Fruit fly (Drosophila melanogaster): ENCODE results near the gene Cnx99A.

Gene Cnx99A

DNA sequence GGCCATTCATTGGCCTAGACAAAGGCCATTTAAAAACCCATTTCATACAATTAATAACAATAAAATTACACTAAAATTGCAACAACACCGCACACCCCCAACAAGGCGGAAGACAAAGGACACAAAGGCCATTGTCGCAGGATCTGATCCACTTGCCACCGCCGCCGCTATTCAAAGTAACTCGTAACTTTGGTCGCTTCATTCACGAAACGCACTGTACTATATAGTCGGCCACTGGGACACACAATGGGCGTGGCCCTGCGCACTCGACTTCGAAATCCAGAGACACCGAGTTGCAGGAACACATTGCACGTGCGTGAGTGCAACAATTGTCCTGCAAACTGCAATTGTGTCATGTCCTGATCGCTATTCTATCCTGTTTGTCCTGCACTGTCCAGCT, 26.0 kb downstream of the Cnx99A start:
- TF ChIP-seq tll (GFP tag; optimal IDR thresholded peaks at IDR 0.05) = peak in 1 of 2 experiments; percentile 39
- TF ChIP-seq CG11695 (GFP tag; IDR thresholded peaks at IDR 0.05) = peak; percentile 71
- TF ChIP-seq CG33557 (GFP tag; optimal IDR thresholded peaks at IDR 0.05) = no peak
- TF ChIP-seq D (optimal IDR thresholded peaks at IDR 0.05) = peak; percentile 92
- TF ChIP-seq D (GFP tag; optimal IDR thresholded peaks at IDR 0.05) = no peak

DNA sequence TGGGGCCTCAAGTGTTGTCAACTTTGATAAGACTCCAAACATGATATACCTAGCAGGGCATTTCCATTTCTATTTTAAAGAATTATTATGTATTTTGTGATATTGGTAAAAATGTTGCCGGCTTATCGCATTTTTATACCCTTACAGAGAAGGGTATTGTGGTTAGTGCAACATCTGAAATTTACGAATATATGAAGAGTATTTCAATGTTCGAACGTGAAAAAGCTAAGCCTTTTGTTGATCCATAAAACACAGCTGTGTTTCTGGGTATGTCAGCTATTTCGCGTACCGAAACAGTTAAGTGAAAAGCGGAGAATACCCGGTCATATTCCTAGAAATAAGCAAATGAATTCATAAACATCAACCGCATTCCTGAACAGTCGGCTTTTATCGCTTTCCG, 27.5 kb downstream of the Cnx99A start:
- TF ChIP-seq D19A (tag; optimal IDR thresholded peaks at IDR 0.05) = peak; percentile 90
- no peak for TF ChIP-seq ken (GFP tag; IDR thresholded peaks at IDR 0.05)

DNA sequence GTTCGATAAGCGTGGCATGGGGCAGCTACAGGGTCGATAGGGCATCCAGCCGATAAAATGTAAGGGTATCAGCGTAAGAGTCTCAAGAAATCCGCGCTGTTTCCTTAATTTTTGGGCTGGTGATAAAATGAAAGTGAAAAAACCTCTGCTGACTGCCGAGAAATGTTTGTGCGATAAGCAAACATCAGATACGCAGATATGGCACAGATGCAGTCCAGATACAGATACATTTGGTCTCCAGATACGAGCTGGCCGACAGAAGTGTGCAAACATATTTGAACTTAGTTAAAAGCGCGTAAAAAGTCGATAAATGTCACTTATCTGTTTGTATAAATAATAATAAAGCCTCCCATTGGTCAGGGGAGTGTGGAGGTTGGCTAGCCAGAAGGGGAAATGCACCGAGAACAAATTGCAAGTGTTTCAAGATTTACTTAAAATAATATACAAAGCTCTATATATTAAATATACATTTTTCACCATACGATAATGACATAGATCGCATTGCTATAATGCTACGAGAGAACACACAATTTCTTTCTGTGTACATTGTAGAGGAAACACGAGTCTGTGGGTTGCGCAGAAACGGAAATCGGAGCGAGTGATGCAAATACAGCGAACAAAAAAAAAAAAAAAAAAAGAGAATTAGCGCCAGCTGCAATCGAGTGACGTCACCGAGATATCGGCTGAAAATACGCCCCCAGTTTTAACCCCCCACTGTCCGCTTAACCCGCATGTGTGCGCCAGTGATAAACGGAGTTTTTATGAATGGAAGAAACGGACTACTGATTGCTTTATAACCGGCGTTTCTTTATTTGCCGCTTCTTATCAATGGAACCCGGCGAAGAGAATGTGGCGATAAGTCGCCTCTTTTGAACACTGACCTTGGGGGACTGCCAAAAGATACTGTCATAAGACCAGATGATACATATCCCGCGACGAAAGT, 28.6 kb downstream of the Cnx99A start:
- TF ChIP-seq Sry-β (GFP tag; optimal IDR thresholded peaks at IDR 0.05) (no peak), stc (GFP tag; IDR thresholded peaks at IDR 0.05) (no peak), CG2129 (GFP tag; IDR thresholded peaks at IDR 0.05; ENCODE audit: partially characterized antibody) (no peak), slp2 (GFP tag; optimal IDR thresholded peaks at IDR 0.05) (no peak), CG15011 (GFP tag; optimal IDR thresholded peaks at IDR 0.05) (no peak), Gsc (GFP tag; IDR thresholded peaks at IDR 0.05) (no peak), CG43689 (GFP tag; IDR thresholded peaks at IDR 0.05) (no peak), CG10431 (GFP tag; optimal IDR thresholded peaks at IDR 0.05) (no peak), tap (tag; optimal IDR thresholded peaks at IDR 0.05) (no peak), cas (GFP tag; IDR thresholded peaks at IDR 0.05) (no peak), cwo (GFP tag; optimal IDR thresholded peaks at IDR 0.05) (no peak), slbo (GFP tag; IDR thresholded peaks at IDR 0.05) (no peak), Atf-2 (GFP tag; optimal IDR thresholded peaks at IDR 0.05) (no peak), bcd (GFP tag; optimal IDR thresholded peaks at IDR 0.05) (no peak), Ada2b (GFP tag; IDR thresholded peaks at IDR 0.05) (no peak), sima (GFP tag; optimal IDR thresholded peaks at IDR 0.05) (no peak), fru (optimal IDR thresholded peaks at IDR 0.05) (no peak), sug (tag; optimal IDR thresholded peaks at IDR 0.05) (no peak), pho (GFP tag; optimal IDR thresholded peaks at IDR 0.05) (no peak), Hr78 (GFP tag; optimal IDR thresholded peaks at IDR 0.05) (no peak), MBD-R2 (GFP tag; IDR thresholded peaks at IDR 0.05) (no peak), HLH3B (GFP tag; IDR thresholded peaks at IDR 0.05) (no peak), hbn (GFP tag; IDR thresholded peaks at IDR 0.05; ENCODE audit: partially characterized antibody) (no peak), Bgb (GFP tag; IDR thresholded peaks at IDR 0.05; ENCODE audit: partially characterized antibody) (no peak), dmrt99B (tag; optimal IDR thresholded peaks at IDR 0.05) (peak; percentile 2), MTF-1 (GFP tag; optimal IDR thresholded peaks at IDR 0.05; ENCODE audit: borderline replicate concordance) (no peak), zen2 (GFP tag; IDR thresholded peaks at IDR 0.05; ENCODE audit: partially characterized antibody) (no peak), Dad (GFP tag; optimal IDR thresholded peaks at IDR 0.05) (no peak), insv (GFP tag; optimal IDR thresholded peaks at IDR 0.05) (no peak), CG11695 (GFP tag; IDR thresholded peaks at IDR 0.05) (no peak), CG6272 (GFP tag; IDR thresholded peaks at IDR 0.05) (no peak), CG14667 (GFP tag; IDR thresholded peaks at IDR 0.05) (no peak), disco-r (GFP tag; optimal IDR thresholded peaks at IDR 0.05) (no peak), HmgZ (tag; optimal IDR thresholded peaks at IDR 0.05) (no peak), CG6175 (GFP tag; IDR thresholded peaks at IDR 0.05) (no peak), seq (GFP tag; IDR thresholded peaks at IDR 0.05) (no peak), BEAF-32 (GFP tag; optimal IDR thresholded peaks at IDR 0.05) (no peak), lola (GFP tag; optimal IDR thresholded peaks at IDR 0.05) (no peak), CG10321 (GFP tag; IDR thresholded peaks at IDR 0.05) (no peak), zf30C (GFP tag; optimal IDR thresholded peaks at IDR 0.05) (no peak)
